Fruit fly (Drosophila melanogaster) whole organism, pupa: ENCODE data around the gene ppk31.

Experiments
- CG10348 ChIP-seq: fragments of 200-800 bp; sonication (Bioruptor generic); IDR thresholded peaks from 2 replicates; pipeline ENCODE4 v1.3.6; 2022; ENCODE audit warnings: missing biosample characterization, missing genetic modification characterization
- CG12605 ChIP-seq: fragments of 200-800 bp; sonication (Bioruptor generic); IDR thresholded peaks from 2 replicates; pipeline ENCODE4 v1.3.6; 2022; ENCODE audit warnings: missing biosample characterization, missing genetic modification characterization
- CG13204 ChIP-seq: fragments of 200-800 bp; sonication (Bioruptor generic); optimal IDR thresholded peaks from 2 replicates; lab custom pipeline; 2018; ENCODE audit warnings: missing biosample characterization, mild to moderate bottlenecking, missing genetic modification characterization, moderate library complexity
- CG14655 ChIP-seq: fragments of 200-800 bp; sonication (Bioruptor generic); optimal IDR thresholded peaks from 3 replicates; lab custom pipeline; 2017; ENCODE audit warnings: mild to moderate bottlenecking, missing biosample characterization, missing genetic modification reagents, missing genetic modification characterization
- CG15710 ChIP-seq: fragments of 200-800 bp; sonication (Bioruptor generic); optimal IDR thresholded peaks from 2 replicates; lab custom pipeline; 2018; ENCODE audit warnings: missing biosample characterization, mild to moderate bottlenecking, missing genetic modification characterization, moderate library complexity
- CG17806 ChIP-seq: fragments of 200-800 bp; sonication (Bioruptor generic); optimal IDR thresholded peaks from 2 replicates; lab custom pipeline; 2018; ENCODE audit warnings: missing biosample characterization, mild to moderate bottlenecking, missing genetic modification characterization, moderate library complexity
- CG32121 ChIP-seq: fragments of 200-800 bp; sonication (Bioruptor generic); IDR thresholded peaks from 2 replicates; pipeline ENCODE4 v1.3.6; 2022; ENCODE audit warnings: missing biosample characterization, missing genetic modification characterization
- CG34367 ChIP-seq: fragments of 200-800 bp; sonication (Bioruptor generic); optimal IDR thresholded peaks from 2 replicates; lab custom pipeline; 2018; ENCODE audit warnings: missing biosample characterization, mild to moderate bottlenecking, missing genetic modification characterization
- CG4496 ChIP-seq: fragments of 200-800 bp; sonication (Bioruptor generic); IDR thresholded peaks from 3 replicates; pipeline ENCODE4 v1.3.6; 2022; ENCODE audit warnings: missing biosample characterization, missing genetic modification characterization
- CG8159 ChIP-seq: fragments of 200-800 bp; sonication (Bioruptor generic); optimal IDR thresholded peaks from 3 replicates; lab custom pipeline; 2018; ENCODE audit warnings: missing biosample characterization, mild to moderate bottlenecking, missing genetic modification characterization, moderate library complexity
- CG8301 ChIP-seq: fragments of 200-800 bp; sonication (Bioruptor generic); optimal IDR thresholded peaks from 2 replicates; lab custom pipeline; 2018; ENCODE audit warnings: missing biosample characterization, mild to moderate bottlenecking, missing genetic modification characterization
- CG9948 ChIP-seq: fragments of 200-800 bp; sonication (Bioruptor generic); optimal IDR thresholded peaks from 2 replicates; lab custom pipeline; 2018; ENCODE audit warnings: missing biosample characterization, mild to moderate bottlenecking, missing genetic modification characterization, moderate library complexity
- D1 ChIP-seq: fragments of 200-800 bp; sonication (Bioruptor generic); optimal IDR thresholded peaks from 2 replicates; lab custom pipeline; 2018; ENCODE audit warnings: missing biosample characterization, mild to moderate bottlenecking, missing genetic modification characterization, moderate library complexity
- EcR ChIP-seq: fragments of 200-800 bp; sonication (Bioruptor generic); optimal IDR thresholded peaks from 3 replicates; lab custom pipeline; 2019; ENCODE audit warnings: missing biosample characterization, missing genetic modification characterization, mild to moderate bottlenecking, moderate library complexity, missing genetic modification reagents
- Ets98B ChIP-seq: fragments of 200-800 bp; sonication (Bioruptor generic); IDR thresholded peaks from 2 replicates; pipeline ENCODE4 v1.3.6; 2022; ENCODE audit warnings: missing biosample characterization, missing genetic modification characterization
- Pif1A ChIP-seq: fragments of 200-800 bp; sonication (Bioruptor generic); optimal IDR thresholded peaks from 3 replicates; lab custom pipeline; 2016; ENCODE audit warnings: missing biosample characterization, missing genetic modification characterization
- Pif1B ChIP-seq: fragments of 200-800 bp; sonication (Bioruptor generic); optimal IDR thresholded peaks from 3 replicates; lab custom pipeline; 2016; ENCODE audit warnings: missing biosample characterization, missing genetic modification characterization
- Snoo ChIP-seq: fragments of 200-800 bp; sonication (Bioruptor generic); optimal IDR thresholded peaks from 3 replicates; lab custom pipeline; 2017; ENCODE audit warnings: missing biosample characterization, mild to moderate bottlenecking, missing genetic modification characterization, inconsistent platforms
- fd96Ca ChIP-seq: fragments of 200-800 bp; sonication (Bioruptor generic); IDR thresholded peaks from 3 replicates; pipeline ENCODE4 v1.3.6; 2022; ENCODE audit warnings: missing biosample characterization, missing genetic modification characterization
- gl ChIP-seq: fragments of 200-800 bp; sonication (Bioruptor generic); optimal IDR thresholded peaks from 2 replicates; lab custom pipeline; 2018; ENCODE audit warnings: missing biosample characterization, mild to moderate bottlenecking, missing genetic modification characterization
- rn ChIP-seq: fragments of 200-800 bp; sonication (Bioruptor generic); IDR thresholded peaks from 2 replicates; pipeline ENCODE4 v1.3.6; 2022; ENCODE audit warnings: missing biosample characterization, missing genetic modification characterization

The ppk31 gene

DNA sequence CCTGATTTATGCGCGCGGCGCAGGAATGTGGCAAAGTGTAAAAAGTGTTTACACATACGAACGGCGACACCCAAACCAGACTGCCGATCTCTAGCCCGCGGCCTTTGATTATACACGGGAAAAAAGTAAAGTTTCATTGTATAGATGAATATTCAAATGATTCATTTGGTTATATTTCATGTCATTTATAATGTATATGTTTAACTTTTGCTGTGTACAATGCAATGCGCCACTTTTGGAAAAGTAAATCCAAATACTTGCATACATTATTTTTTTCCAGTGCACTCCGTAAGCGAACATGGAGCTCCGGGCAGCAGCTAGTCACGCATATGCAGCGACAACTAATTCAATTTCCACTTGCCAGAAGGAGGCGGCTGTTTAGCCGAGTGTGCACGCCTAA, 4.4 kb downstream of the ppk31 start:
- TF ChIP-seq D1 (no peak), CG10348 (GFP tag; lab: Robert Waterston, UW) (no peak), CG17806 (tag; lab: Kevin White, UChicago) (peak; percentile 82), CG14655 (peak; percentile 92), CG32121 (GFP tag; lab: Robert Waterston, UW) (peak; percentile 91), EcR (GFP tag; lab: Kevin White, UChicago) (no peak), CG4496 (GFP tag; lab: Robert Waterston, UW) (peak; percentile 92), Pif1B (peak; percentile 78), Snoo (tag; lab: Kevin White, UChicago) (no peak), fd96Ca (GFP tag; lab: Robert Waterston, UW) (peak; percentile 86), CG8159 (peak; percentile 70), CG8301 (tag; lab: Kevin White, UChicago) (peak; percentile 92), CG15710 (tag; lab: Kevin White, UChicago) (peak; percentile 57), Ets98B (GFP tag; lab: Robert Waterston, UW) (peak; percentile 94), Pif1A (peak; percentile 84), CG12605 (GFP tag; lab: Robert Waterston, UW) (peak; percentile 90), gl (tag; lab: Kevin White, UChicago) (peak; percentile 45), rn (GFP tag; lab: Robert Waterston, UW) (peak; percentile 82), CG34367 (tag; lab: Kevin White, UChicago) (peak; percentile 37), CG9948 (tag; lab: Kevin White, UChicago) (peak; percentile 79), CG13204 (GFP tag; lab: Kevin White, UChicago) (peak; percentile 14)

DNA sequence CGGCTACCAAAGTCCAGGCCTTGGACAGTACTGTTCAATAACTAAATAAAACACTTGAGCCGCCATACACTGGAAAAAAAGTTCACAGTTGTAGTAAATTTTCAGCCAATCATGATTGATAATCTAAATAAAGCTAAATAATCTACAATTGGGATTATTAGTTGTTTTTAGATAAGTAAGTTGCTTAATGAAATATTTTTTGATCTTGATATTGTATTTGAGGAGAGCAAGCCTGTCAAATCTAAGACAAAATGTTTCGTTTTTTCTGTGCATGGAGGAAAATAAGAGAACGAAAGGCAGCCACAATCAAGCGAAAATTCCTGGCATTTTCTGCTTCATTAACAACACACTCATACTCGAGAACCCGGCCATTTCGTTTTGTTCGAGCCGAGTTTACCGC, 8.2 kb downstream of the ppk31 start:
- TF ChIP-seq CG9948 (tag; lab: Kevin White, UChicago) = peak; percentile 18
- TF ChIP-seq gl (tag; lab: Kevin White, UChicago) = peak; percentile 31
- TF ChIP-seq Snoo (tag; lab: Kevin White, UChicago) = peak; percentile 19
- TF ChIP-seq CG17806 (tag; lab: Kevin White, UChicago) = peak; percentile 59
- peak; percentile 59 for TF ChIP-seq CG8159
- TF ChIP-seq EcR (GFP tag; lab: Kevin White, UChicago) = no peak
- TF ChIP-seq CG14655 = peak; percentile 40
- TF ChIP-seq CG32121 (GFP tag; lab: Robert Waterston, UW) = no peak
- peak; percentile 5 for TF ChIP-seq CG8301 (tag; lab: Kevin White, UChicago)
- TF ChIP-seq Pif1A = peak; percentile 24
- TF ChIP-seq CG13204 (GFP tag; lab: Kevin White, UChicago) = no peak
- peak; percentile 34 for TF ChIP-seq CG15710 (tag; lab: Kevin White, UChicago)
- TF ChIP-seq CG12605 (GFP tag; lab: Robert Waterston, UW) = no peak

- TF ChIP-seq Pif1A = peak; percentile 21
- no peak for TF ChIP-seq gl (tag; lab: Kevin White, UChicago)
- TF ChIP-seq CG32121 (GFP tag; lab: Robert Waterston, UW) = 0 out of 2 replicates have a peak, but pooled peaks have one; percentile 27
- TF ChIP-seq CG12605 (GFP tag; lab: Robert Waterston, UW) = no peak
- peak; percentile 34; the same call in 1 of the 3 replicates for TF ChIP-seq fd96Ca (GFP tag; lab: Robert Waterston, UW)
- TF ChIP-seq Snoo (tag; lab: Kevin White, UChicago) = no peak
- TF ChIP-seq CG17806 (tag; lab: Kevin White, UChicago) = peak; percentile 44
- peak; percentile 71 for TF ChIP-seq CG8159
- peak; percentile 38 for TF ChIP-seq CG9948 (tag; lab: Kevin White, UChicago)
- peak; percentile 53 for TF ChIP-seq CG8301 (tag; lab: Kevin White, UChicago)
- TF ChIP-seq Ets98B (GFP tag; lab: Robert Waterston, UW) = no peak
- peak; percentile 49 for TF ChIP-seq CG14655
- peak; percentile 53 for TF ChIP-seq CG15710 (tag; lab: Kevin White, UChicago)
- TF ChIP-seq CG13204 (GFP tag; lab: Kevin White, UChicago) = no peak
- TF ChIP-seq CG34367 (tag; lab: Kevin White, UChicago) = peak; percentile 18
- TF ChIP-seq, all 21 proteins: peak for 10
Observed at dm6 chr3R:27175710-27176109, 12.8 kb downstream of the ppk31 start.

dm6 chr3R:27177567-27177966, 14.6 kb downstream of the ppk31 start:
- TF ChIP-seq CG13204 (GFP tag; lab: Kevin White, UChicago) (peak; percentile 40), CG15710 (tag; lab: Kevin White, UChicago) (peak; percentile 63), CG34367 (tag; lab: Kevin White, UChicago) (peak; percentile 63), CG8301 (tag; lab: Kevin White, UChicago) (peak; percentile 15), CG8159 (peak; percentile 69), CG17806 (tag; lab: Kevin White, UChicago) (peak; percentile 55), CG14655 (peak; percentile 44), CG9948 (tag; lab: Kevin White, UChicago) (peak; percentile 55), D1 (no peak), Ets98B (GFP tag; lab: Robert Waterston, UW) (no peak), CG4496 (GFP tag; lab: Robert Waterston, UW) (0 out of 3 replicates have a peak, but pooled peaks have one; percentile 40), Snoo (tag; lab: Kevin White, UChicago) (peak; percentile 2), rn (GFP tag; lab: Robert Waterston, UW) (no peak), Pif1B (peak; percentile 13), CG12605 (GFP tag; lab: Robert Waterston, UW) (0 out of 2 replicates have a peak, but pooled peaks have one; percentile 28), EcR (GFP tag; lab: Kevin White, UChicago) (peak; percentile 84), CG32121 (GFP tag; lab: Robert Waterston, UW) (no peak)

DNA sequence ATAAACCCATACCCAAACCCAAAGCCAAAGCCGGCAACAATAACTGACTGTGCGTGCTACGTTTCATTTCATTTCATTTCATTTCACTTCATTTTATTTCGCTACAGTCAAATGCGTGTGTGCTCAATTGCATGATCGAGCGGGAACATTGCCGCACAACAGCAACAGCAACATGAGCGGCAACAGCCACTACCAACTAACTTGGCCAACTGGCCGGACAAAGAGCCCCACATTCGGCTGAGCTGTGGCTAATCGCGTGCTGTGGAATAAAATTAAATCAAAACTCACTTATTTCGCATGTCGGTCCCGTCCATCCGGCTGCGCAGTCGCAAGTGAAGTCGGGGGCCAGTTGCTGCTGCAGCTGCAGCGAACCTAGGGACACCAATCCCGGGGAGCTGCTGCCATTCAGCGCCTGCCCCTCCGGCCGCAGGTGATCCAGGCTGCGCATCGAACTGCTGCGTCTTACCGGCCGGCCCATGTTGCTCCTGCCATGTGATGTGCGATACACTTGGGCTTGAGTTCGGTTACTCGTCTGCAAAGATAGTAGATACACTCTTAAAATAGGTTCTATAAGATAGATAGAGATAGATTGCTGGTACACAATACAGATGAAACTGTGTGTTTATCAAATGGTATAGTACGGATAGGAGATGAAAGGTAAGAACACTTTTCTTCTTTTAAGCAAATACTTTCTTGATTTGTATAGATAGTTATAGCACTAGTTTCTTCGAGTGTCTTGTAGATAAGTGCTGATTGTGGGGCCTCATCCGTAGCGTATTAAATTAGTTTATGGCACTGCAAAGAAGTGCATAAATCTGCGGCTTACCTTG, 15.8 kb downstream of the ppk31 start:
- no peak for TF ChIP-seq CG10348 (GFP tag; lab: Robert Waterston, UW)
- peak; percentile 74 for TF ChIP-seq CG14655
- peak; percentile 69 for TF ChIP-seq CG13204 (GFP tag; lab: Kevin White, UChicago)
- TF ChIP-seq Pif1B = no peak
- peak; percentile 66 for TF ChIP-seq CG15710 (tag; lab: Kevin White, UChicago)
- TF ChIP-seq Pif1A = peak; percentile 41
- peak; percentile 75 for TF ChIP-seq CG17806 (tag; lab: Kevin White, UChicago)
- no peak for TF ChIP-seq Ets98B (GFP tag; lab: Robert Waterston, UW)
- TF ChIP-seq CG9948 (tag; lab: Kevin White, UChicago) = peak; percentile 66
- peak; percentile 36 for TF ChIP-seq CG34367 (tag; lab: Kevin White, UChicago)
- peak; percentile 45; the same call in 1 of the 3 replicates for TF ChIP-seq CG4496 (GFP tag; lab: Robert Waterston, UW)
- no peak for TF ChIP-seq Snoo (tag; lab: Kevin White, UChicago)
- peak; percentile 63 for TF ChIP-seq CG8301 (tag; lab: Kevin White, UChicago)
- no peak for TF ChIP-seq fd96Ca (GFP tag; lab: Robert Waterston, UW)
- no peak for TF ChIP-seq D1
- TF ChIP-seq rn (GFP tag; lab: Robert Waterston, UW) = no peak
- peak; percentile 16 for TF ChIP-seq gl (tag; lab: Kevin White, UChicago)
- no peak for TF ChIP-seq CG12605 (GFP tag; lab: Robert Waterston, UW)
- no peak for TF ChIP-seq CG32121 (GFP tag; lab: Robert Waterston, UW)
- no peak for TF ChIP-seq EcR (GFP tag; lab: Kevin White, UChicago)
- peak; percentile 75 for TF ChIP-seq CG8159
